Worm (Caenorhabditis elegans): ENCODE data around the gene C04C3.14.

C04C3.14 gene

ce11 chrIV:3438022-3438421 lies 42.3 kb downstream of the C04C3.14 start, which contains the start of gene grd-13:
Gene grd-13, plus strand, starts transcription at chrIV:3438312.
- peak; percentile 87 for TF ChIP-seq nhr-85 (tag)
- no peak for TF ChIP-seq pax-3 (tag; optimal IDR thresholded peaks at IDR 0.05)

DNA sequence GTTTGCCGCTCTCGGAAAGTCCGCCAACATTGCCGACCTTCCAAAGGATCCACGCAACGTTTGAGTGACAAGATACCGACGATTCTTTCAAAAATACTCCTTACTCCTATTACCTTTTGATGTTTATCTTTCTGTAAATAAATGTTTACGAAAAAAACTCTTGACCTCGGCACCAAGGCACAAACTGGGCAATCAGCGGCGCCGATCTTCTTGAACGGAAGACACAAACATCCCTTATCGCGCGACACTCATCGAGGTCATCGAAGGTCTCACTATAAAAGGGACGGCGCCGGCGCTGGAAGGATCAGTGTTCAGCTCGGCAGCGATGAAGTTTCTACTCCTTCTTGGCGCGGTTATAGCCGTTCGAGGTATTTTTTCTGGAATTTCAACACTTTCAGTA lies 43.7 kb downstream of the C04C3.14 start, which contains the start of gene grd-3:
Gene grd-3, plus strand, starts transcription at position 302 of the 400 bp plus-strand sequence.
- TF ChIP-seq hpl-2 (GFP tag; optimal IDR thresholded peaks at IDR 0.05) (no peak), rnt-1 (tag; optimal IDR thresholded peaks at IDR 0.05) (peak; percentile 8), nhr-71 (tag; optimal IDR thresholded peaks at IDR 0.05) (peak; percentile 51), ama-1 (optimal IDR thresholded peaks at IDR 0.05) (no peak), swsn-7 (tag; optimal IDR thresholded peaks at IDR 0.05) (no peak), lin-14 (GFP tag; optimal IDR thresholded peaks at IDR 0.05) (peak; percentile 70), nhr-20 (tag; optimal IDR thresholded peaks at IDR 0.05) (peak; percentile 11), nhr-85 (tag) (peak; percentile 95), F16B12.6 (tag; optimal IDR thresholded peaks at IDR 0.05) (no peak), egl-13 (tag; optimal IDR thresholded peaks at IDR 0.05) (no peak)

ce11 chrIV:3440848-3441247 lies 45.2 kb downstream of the C04C3.14 start, which contains the start of gene grd-10:
Gene grd-10, plus strand, starts transcription at chrIV:3441055.
- TF ChIP-seq nhr-85 (tag): peak; percentile 91
- no peak for TF ChIP-seq elt-2 (tag; optimal IDR thresholded peaks at IDR 0.05)
- peak; percentile 33 for TF ChIP-seq nhr-20 (tag; optimal IDR thresholded peaks at IDR 0.05)

DNA sequence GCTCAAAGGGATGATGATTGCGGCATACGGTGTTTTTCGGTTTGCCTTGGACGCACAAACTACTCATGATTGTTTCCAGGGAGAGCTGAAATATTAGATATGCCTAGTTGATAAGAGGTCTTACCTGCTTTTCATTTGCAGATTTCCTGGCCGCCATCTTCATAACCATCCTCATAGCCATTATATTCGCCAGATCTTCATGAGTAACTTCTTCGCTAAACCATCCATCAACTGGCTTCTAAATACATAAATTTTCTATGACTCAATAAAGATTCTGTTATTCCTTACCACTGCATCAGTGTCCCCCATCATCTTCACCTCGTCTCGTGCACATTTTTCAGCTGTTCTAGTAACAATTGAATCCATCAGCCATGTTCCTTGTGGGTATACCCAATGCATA lies 46.8 kb downstream of the C04C3.14 start:
- TF ChIP-seq ceh-90 (tag; optimal IDR thresholded peaks at IDR 0.05) (no peak), ama-1 (optimal IDR thresholded peaks at IDR 0.05) (no peak), nhr-84 (tag; optimal IDR thresholded peaks at IDR 0.05) (no peak)

DNA sequence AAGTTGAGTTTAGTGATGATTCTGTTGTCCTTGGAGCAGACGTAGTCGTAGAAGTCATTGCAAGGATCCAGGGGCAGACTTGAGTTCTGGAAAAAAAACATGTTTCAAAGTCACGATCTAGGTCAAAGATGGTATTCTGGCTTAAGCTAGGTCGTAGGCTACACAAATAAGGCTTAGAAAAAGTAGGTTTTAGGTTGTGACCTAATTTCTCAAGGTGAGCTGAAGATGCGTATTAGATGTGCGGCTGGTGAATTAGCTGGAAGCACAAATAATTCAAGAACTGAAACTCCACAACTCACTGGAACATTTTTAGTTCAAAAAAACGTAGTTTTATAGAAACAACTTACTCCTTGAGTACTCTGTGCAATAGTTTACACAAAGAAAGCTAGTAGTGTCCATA lies 48.4 kb downstream of the C04C3.14 start, which contains the start of gene F09D12.2:
Gene F09D12.2, minus strand, starts transcription at position 101 of the 400 bp plus-strand sequence.
- TF ChIP-seq zip-4 (GFP tag; optimal IDR thresholded peaks at IDR 0.05): no peak
- no peak for TF ChIP-seq nhr-237 (tag; optimal IDR thresholded peaks at IDR 0.05)
- TF ChIP-seq unc-62 (GFP tag; optimal IDR thresholded peaks at IDR 0.05): no peak
- no peak for TF ChIP-seq Y116A8C.19 (tag; optimal IDR thresholded peaks at IDR 0.05; ENCODE audit: borderline replicate concordance)
- TF ChIP-seq mef-2 (tag; optimal IDR thresholded peaks at IDR 0.05): no peak
- no peak for TF ChIP-seq hlh-4 (tag; optimal IDR thresholded peaks at IDR 0.05)
- TF ChIP-seq fkh-10 (GFP tag; optimal IDR thresholded peaks at IDR 0.05): no peak

- TF ChIP-seq swsn-7 (tag; optimal IDR thresholded peaks at IDR 0.05): no peak
- TF ChIP-seq unc-30 (tag; optimal IDR thresholded peaks at IDR 0.05): no peak
- TF ChIP-seq ets-5 (GFP tag; IDR thresholded peaks at IDR 0.05): no peak
- TF ChIP-seq mep-1 (tag; optimal IDR thresholded peaks at IDR 0.05): no peak
- no peak for TF ChIP-seq dsc-1 (tag; optimal IDR thresholded peaks at IDR 0.05)
- no peak for TF ChIP-seq ceh-82 (tag; optimal IDR thresholded peaks at IDR 0.05)
- no peak for TF ChIP-seq fos-1 (tag; optimal IDR thresholded peaks at IDR 0.05)
- TF ChIP-seq unc-130 (tag; optimal IDR thresholded peaks at IDR 0.05): no peak
- TF ChIP-seq rnt-1 (tag; optimal IDR thresholded peaks at IDR 0.05): no peak
- no peak for TF ChIP-seq nhr-11 (tag; optimal IDR thresholded peaks at IDR 0.05)
- TF ChIP-seq unc-86 (tag; optimal IDR thresholded peaks at IDR 0.05): no peak
- TF ChIP-seq ces-1 (GFP tag; optimal IDR thresholded peaks at IDR 0.05): no peak
- no peak for TF ChIP-seq ama-1 (optimal IDR thresholded peaks at IDR 0.05)
- no peak for TF ChIP-seq nhr-85 (tag)
- no peak for TF ChIP-seq isw-1 (GFP tag; IDR thresholded peaks at IDR 0.05)
- TF ChIP-seq nhr-19 (GFP tag; conservative IDR thresholded peaks at IDR 0.05): no peak
- no peak for TF ChIP-seq ceh-88 (GFP tag; IDR thresholded peaks at IDR 0.05)
- TF ChIP-seq lin-14 (GFP tag; optimal IDR thresholded peaks at IDR 0.05): no peak
- TF ChIP-seq ceh-63 (GFP tag; optimal IDR thresholded peaks at IDR 0.05): no peak
- TF ChIP-seq sup-37 (GFP tag; optimal IDR thresholded peaks at IDR 0.05): no peak
Measured at ce11 chrIV:3444614-3445013, 48.9 kb downstream of the C04C3.14 start, which contains the start of gene F58E2.5. Gene F58E2.5, plus strand, starts transcription at chrIV:3444914.
